Worm (Caenorhabditis elegans): ENCODE measurements around the gene F09F9.3.

The F09F9.3 gene

ce11 chrX:4140755-4141417, 20.1 kb upstream of the F09F9.3 start (continued):
- TF ChIP-seq Y5F2A.4 (GFP tag; optimal IDR thresholded peaks at IDR 0.05) = no peak
- TF ChIP-seq T26A8.4 (GFP tag; IDR thresholded peaks at IDR 0.05) = no peak
- TF ChIP-seq lsy-2 (tag; optimal IDR thresholded peaks at IDR 0.05) = peak in 1 of 2 experiments; percentile 25
- TF ChIP-seq php-3 (GFP tag; IDR thresholded peaks at IDR 0.05) = 0 out of 2 replicates have a peak, but pooled peaks have one; percentile 18
- no peak for TF ChIP-seq ama-1 (optimal IDR thresholded peaks at IDR 0.05)
- no peak for TF ChIP-seq hmg-1.1 (GFP tag; IDR thresholded peaks at IDR 0.05)

DNA sequence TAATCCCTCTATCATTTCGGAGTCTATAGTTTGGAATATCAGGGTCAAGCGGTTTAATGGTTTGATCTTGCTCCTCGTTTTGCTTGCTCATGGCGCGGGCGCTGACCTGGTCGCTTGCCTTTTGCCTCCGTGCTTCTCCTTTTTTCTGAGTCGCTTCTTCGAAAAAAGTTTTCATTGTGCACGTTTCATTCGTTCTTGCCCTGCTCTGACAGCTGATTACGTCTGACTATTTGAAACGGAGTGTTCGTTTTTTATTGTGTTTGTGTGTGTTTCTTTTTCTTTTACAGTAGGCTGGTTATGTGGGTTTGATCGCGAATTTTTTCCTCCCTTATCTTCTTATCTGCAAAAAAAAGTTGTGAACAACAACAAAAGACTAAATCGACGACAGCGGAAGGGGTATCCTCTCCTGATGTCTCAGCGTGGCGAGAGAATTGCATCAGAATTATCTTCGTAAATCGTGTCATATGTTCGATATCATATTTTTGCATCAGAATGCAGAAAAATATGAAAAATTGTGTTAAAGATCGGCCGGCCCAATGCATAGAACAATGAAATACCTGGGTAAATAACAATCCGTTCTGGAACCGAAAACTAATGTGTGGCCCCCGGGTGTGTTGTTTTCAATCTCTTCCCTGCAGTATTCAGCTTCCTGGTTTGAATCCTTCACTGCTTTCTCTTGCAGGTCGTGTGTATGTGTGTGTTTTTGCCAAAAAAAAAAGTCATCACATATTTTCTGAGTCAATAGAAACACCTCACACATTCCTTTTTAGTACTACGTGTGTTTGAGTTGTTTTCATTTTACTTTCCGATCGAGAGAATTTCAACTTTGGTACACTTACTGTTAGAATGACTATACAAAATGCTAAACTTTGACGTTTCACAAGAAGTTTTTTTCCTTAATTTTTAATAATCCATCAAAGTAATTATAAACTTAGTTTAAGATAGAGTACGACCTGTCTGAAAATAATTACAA, 19.0 kb upstream of the F09F9.3 start, which contains the start of gene ZK470.4:
Gene ZK470.4, minus strand, starts transcription at position 175 of the 973 bp plus-strand sequence.
- TF ChIP-seq unc-39 (tag; optimal IDR thresholded peaks at IDR 0.05) (no peak), nhr-28 (tag; optimal IDR thresholded peaks at IDR 0.05) (peak; percentile 63), vab-7 (GFP tag; IDR thresholded peaks at IDR 0.05) (no peak), ctbp-1 (GFP tag; IDR thresholded peaks at IDR 0.05) (no peak), lin-15B (tag; optimal IDR thresholded peaks at IDR 0.05) (no peak), T26A8.4 (GFP tag; IDR thresholded peaks at IDR 0.05) (0 out of 2 replicates have a peak, but pooled peaks have one; percentile 29), spr-3 (GFP tag; optimal IDR thresholded peaks at IDR 0.05) (no peak), lin-29 (GFP tag; IDR thresholded peaks at IDR 0.05) (no peak), daf-19 (GFP tag; conservative IDR thresholded peaks at IDR 0.05) (no peak), attf-4 (tag; optimal IDR thresholded peaks at IDR 0.05) (no peak), lin-1 (GFP tag; IDR thresholded peaks at IDR 0.05) (no peak), lsy-2 (tag; optimal IDR thresholded peaks at IDR 0.05) (peak in 1 of 2 experiments; percentile 32), ztf-11 (tag; optimal IDR thresholded peaks at IDR 0.05) (no peak), nhr-10 (tag; optimal IDR thresholded peaks at IDR 0.05) (no peak), gei-8 (GFP tag; optimal IDR thresholded peaks at IDR 0.05) (no peak), set-16 (GFP tag; IDR thresholded peaks at IDR 0.05) (0 out of 2 replicates have a peak, but pooled peaks have one; percentile 15), R02D3.7 (tag; optimal IDR thresholded peaks at IDR 0.05) (no peak), ztf-7 (tag; optimal IDR thresholded peaks at IDR 0.05) (no peak), zip-11 (GFP tag; IDR thresholded peaks at IDR 0.05) (no peak), aha-1 (tag) (peak; percentile 99), daf-12 (tag; optimal IDR thresholded peaks at IDR 0.05) (no peak), ceh-62 (tag; optimal IDR thresholded peaks at IDR 0.05) (no peak), T20F7.1 (GFP tag; optimal IDR thresholded peaks at IDR 0.05) (no peak), zfp-2 (tag; optimal IDR thresholded peaks at IDR 0.05) (no peak), nhr-111 (GFP tag; optimal IDR thresholded peaks at IDR 0.05) (no peak), skn-1 (tag; optimal IDR thresholded peaks at IDR 0.05) (no peak), pha-4 (GFP tag; IDR thresholded peaks at IDR 0.05) (peak; percentile 40; the same call in 1 of the 2 replicates), pha-4 (tag; optimal IDR thresholded peaks at IDR 0.05) (no peak), hlh-30 (tag; optimal IDR thresholded peaks at IDR 0.05; ENCODE audit: insufficient read depth) (peak; percentile 36), saeg-2 (GFP tag; IDR thresholded peaks at IDR 0.05) (no peak), zag-1 (tag; optimal IDR thresholded peaks at IDR 0.05) (no peak), nhr-42 (GFP tag; IDR thresholded peaks at IDR 0.05) (no peak), nhr-77 (tag; optimal IDR thresholded peaks at IDR 0.05) (no peak), pqm-1 (tag; optimal IDR thresholded peaks at IDR 0.05) (no peak), Y5F2A.4 (GFP tag; optimal IDR thresholded peaks at IDR 0.05) (no peak), mes-2 (tag; optimal IDR thresholded peaks at IDR 0.05; ENCODE audit: poor library complexity, severe bottlenecking) (no peak), snpc-1.2 (GFP tag; IDR thresholded peaks at IDR 0.05) (peak; percentile 55; the same call in 1 of the 2 replicates), F49E8.2 (tag; optimal IDR thresholded peaks at IDR 0.05; ENCODE audit: borderline replicate concordance) (no peak), unc-62 (GFP tag; optimal IDR thresholded peaks at IDR 0.05 in 1 of 2) (peak in 1 of 2 experiments; percentile 86), unc-62 (tag; optimal IDR thresholded peaks at IDR 0.05) (no peak), ceh-32 (tag; optimal IDR thresholded peaks at IDR 0.05; ENCODE audit: poor library complexity) (no peak), F10B5.3 (tag; optimal IDR thresholded peaks at IDR 0.05) (no peak), ZK337.2 (GFP tag; IDR thresholded peaks at IDR 0.05) (no peak), lin-39 (tag; optimal IDR thresholded peaks at IDR 0.05) (no peak)

Data from whole organism, L4 larva.